Fruit fly (Drosophila melanogaster): Measurements from ENCODE around the gene CG15452.

The CG15452 gene

DNA sequence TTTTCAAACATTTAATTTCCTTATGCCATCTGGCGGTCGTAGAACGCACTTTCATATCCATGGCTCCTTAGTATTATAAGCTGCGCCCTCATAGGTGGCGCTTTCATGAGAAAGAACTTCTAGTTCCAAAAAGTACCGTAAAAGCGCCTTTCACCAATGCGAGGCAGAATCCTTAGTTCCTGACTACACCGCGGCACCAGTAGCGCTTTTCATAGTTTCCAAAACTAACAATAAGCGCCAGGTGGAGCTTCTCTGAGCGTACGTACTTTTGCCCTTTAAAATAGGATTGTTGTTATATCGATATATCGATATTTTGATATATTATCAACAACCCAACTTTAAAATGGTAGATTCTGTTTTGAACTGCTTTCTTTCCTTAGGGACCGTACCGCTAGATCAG, 14.7 kb upstream of the CG15452 start (continued):
- no peak for TF ChIP-seq CG15479 (GFP tag; optimal IDR thresholded peaks at IDR 0.05)
- peak; percentile 16 for TF ChIP-seq Ravus (GFP tag; IDR thresholded peaks at IDR 0.05)
- peak; percentile 55; the same call in 1 of the 2 replicates for TF ChIP-seq CG6272 (GFP tag; IDR thresholded peaks at IDR 0.05)
- peak; percentile 65 for TF ChIP-seq CG34376 (GFP tag; optimal IDR thresholded peaks at IDR 0.05)
- TF ChIP-seq CG10462 (GFP tag; optimal IDR thresholded peaks at IDR 0.05), result no peak
- peak; percentile 80 for TF ChIP-seq pita (GFP tag; optimal IDR thresholded peaks at IDR 0.05)
- TF ChIP-seq CG11093 (GFP tag; IDR thresholded peaks at IDR 0.05), result 0 out of 3 replicates have a peak, but pooled peaks have one; percentile 62
- TF ChIP-seq kah (GFP tag; optimal IDR thresholded peaks at IDR 0.05), result peak; percentile 16
- peak; percentile 80 for TF ChIP-seq CG42726 (GFP tag; IDR thresholded peaks at IDR 0.05; ENCODE audit: partially characterized antibody)
- peak; percentile 92 for TF ChIP-seq CG32532 (GFP tag; IDR thresholded peaks at IDR 0.05)
- peak in 1 of 3 experiments; percentile 41 for TF ChIP-seq lola (GFP tag; optimal IDR thresholded peaks at IDR 0.05)
- peak in 1 of 2 experiments; percentile 71 for TF ChIP-seq bsh (GFP tag; optimal IDR thresholded peaks at IDR 0.05)
- TF ChIP-seq Lim3 (GFP tag; IDR thresholded peaks at IDR 0.05), result no peak
- TF ChIP-seq CG12104 (GFP tag; optimal IDR thresholded peaks at IDR 0.05), result peak; percentile 56
- no peak for TF ChIP-seq bowl (GFP tag; IDR thresholded peaks at IDR 0.05)
- TF ChIP-seq D19A (tag; optimal IDR thresholded peaks at IDR 0.05), result peak; percentile 39
- TF ChIP-seq CHES-1-like (GFP tag; optimal IDR thresholded peaks at IDR 0.05), result peak; percentile 69
- TF ChIP-seq HmgZ (tag; optimal IDR thresholded peaks at IDR 0.05), result peak; percentile 77
- TF ChIP-seq CG30020 (tag; optimal IDR thresholded peaks at IDR 0.05), result peak; percentile 10
- TF ChIP-seq nerfin-2 (GFP tag; IDR thresholded peaks at IDR 0.05; ENCODE audit: partially characterized antibody), result peak; percentile 46; the same call in 1 of the 2 replicates
- no peak for TF ChIP-seq dati (GFP tag; IDR thresholded peaks at IDR 0.05)
- TF ChIP-seq CG15601 (tag; optimal IDR thresholded peaks at IDR 0.05), result peak; percentile 74
- peak; percentile 46 for TF ChIP-seq trh (GFP tag; optimal IDR thresholded peaks at IDR 0.05)
- peak; percentile 37; the same call in 1 of the 2 replicates for TF ChIP-seq CG32767 (GFP tag; IDR thresholded peaks at IDR 0.05)
- no peak for TF ChIP-seq CG8478 (optimal IDR thresholded peaks at IDR 0.05)
- no peak for TF ChIP-seq Hey (tag; optimal IDR thresholded peaks at IDR 0.05)
- no peak; the same call in 1 of the 2 replicates for TF ChIP-seq ara (GFP tag; IDR thresholded peaks at IDR 0.05)
- peak; percentile 71 for TF ChIP-seq CG3163 (GFP tag; optimal IDR thresholded peaks at IDR 0.05)
- TF ChIP-seq CG12942 (GFP tag; optimal IDR thresholded peaks at IDR 0.05), result peak; percentile 77
- TF ChIP-seq CG30403 (GFP tag; optimal IDR thresholded peaks at IDR 0.05), result peak; percentile 85
- TF ChIP-seq CG9609 (GFP tag; optimal IDR thresholded peaks at IDR 0.05), result peak; percentile 85
- peak; percentile 49 for TF ChIP-seq Dip3 (GFP tag; optimal IDR thresholded peaks at IDR 0.05)
- peak; percentile 73 for TF ChIP-seq CG10209 (GFP tag; optimal IDR thresholded peaks at IDR 0.05)
- TF ChIP-seq lilli (GFP tag; optimal IDR thresholded peaks at IDR 0.05), result peak; percentile 82
- peak; percentile 56 for TF ChIP-seq pum (GFP tag; optimal IDR thresholded peaks at IDR 0.05)
- TF ChIP-seq D19B (GFP tag; optimal IDR thresholded peaks at IDR 0.05), result peak; percentile 32
- 0 out of 2 replicates have a peak, but pooled peaks have one; percentile 28 for TF ChIP-seq CG17612 (GFP tag; IDR thresholded peaks at IDR 0.05)
- peak; percentile 28 for TF ChIP-seq cato (GFP tag; optimal IDR thresholded peaks at IDR 0.05; ENCODE audit: borderline replicate concordance)
- peak; percentile 68 for TF ChIP-seq CG10366 (GFP tag; IDR thresholded peaks at IDR 0.05)
- peak; percentile 37 for TF ChIP-seq CG6854 (GFP tag; optimal IDR thresholded peaks at IDR 0.05)
- peak; percentile 7 for TF ChIP-seq cwo (GFP tag; optimal IDR thresholded peaks at IDR 0.05)
- peak; percentile 60 for TF ChIP-seq en (GFP tag; optimal IDR thresholded peaks at IDR 0.05)
- TF ChIP-seq peb (GFP tag; IDR thresholded peaks at IDR 0.05), result peak; percentile 52; the same call in 1 of the 2 replicates
- TF ChIP-seq D (optimal IDR thresholded peaks at IDR 0.05), result no peak
- peak; percentile 56 for TF ChIP-seq D (GFP tag; optimal IDR thresholded peaks at IDR 0.05)
- TF ChIP-seq CG18619 (GFP tag; optimal IDR thresholded peaks at IDR 0.05), result peak; percentile 71
- peak; percentile 74 for TF ChIP-seq Mes4 (GFP tag; optimal IDR thresholded peaks at IDR 0.05)
- peak; percentile 56 for TF ChIP-seq CG6654 (GFP tag; optimal IDR thresholded peaks at IDR 0.05)
- TF ChIP-seq CG4820 (GFP tag; optimal IDR thresholded peaks at IDR 0.05), result peak; percentile 60
- TF ChIP-seq CG13894 (tag; optimal IDR thresholded peaks at IDR 0.05), result peak; percentile 75
- peak; percentile 88 for TF ChIP-seq Bgb (GFP tag; IDR thresholded peaks at IDR 0.05; ENCODE audit: partially characterized antibody)
